Fruit fly (Drosophila melanogaster) whole organism, adult: Measurements from ENCODE around the gene Hmbs.

Source experiments
- CG11617 ChIP-seq: fragments of 200-800 bp; sonication (Bioruptor generic); optimal IDR thresholded peaks from 2 replicates; lab custom pipeline; 2017; ENCODE audit warnings: mild to moderate bottlenecking, missing biosample characterization, missing genetic modification reagents, missing genetic modification characterization
- CG12768 ChIP-seq: fragments of 200-800 bp; sonication (Bioruptor generic); optimal IDR thresholded peaks from 2 replicates; lab custom pipeline; 2017; ENCODE audit warnings: missing biosample characterization, missing genetic modification characterization, mild to moderate bottlenecking, moderate library complexity, missing genetic modification reagents
- CG14711 ChIP-seq: fragments of 200-800 bp; sonication (Bioruptor generic); optimal IDR thresholded peaks from 2 replicates; lab custom pipeline; 2018; ENCODE audit warnings: missing biosample characterization, mild to moderate bottlenecking, missing genetic modification characterization, moderate library complexity
- CG1620 ChIP-seq: fragments of 200-800 bp; sonication (Bioruptor generic); optimal IDR thresholded peaks from 2 replicates; lab custom pipeline; 2016; ENCODE audit warnings: missing biosample characterization, missing genetic modification characterization
- CG33017 ChIP-seq: fragments of 200-800 bp; sonication (Bioruptor generic); optimal IDR thresholded peaks from 2 replicates; lab custom pipeline; 2018; ENCODE audit warnings: missing biosample characterization, mild to moderate bottlenecking, missing genetic modification characterization, moderate library complexity
- CG5204 ChIP-seq: fragments of 200-800 bp; sonication (Bioruptor generic); optimal IDR thresholded peaks from 2 replicates; lab custom pipeline; 2016; ENCODE audit warnings: missing biosample characterization, missing genetic modification characterization
- CG7045 ChIP-seq: fragments of 200-800 bp; sonication (Bioruptor generic); optimal IDR thresholded peaks from 2 replicates; lab custom pipeline; 2017; ENCODE audit warnings: missing biosample characterization, mild to moderate bottlenecking, missing genetic modification characterization
- CG7101 ChIP-seq: fragments of 200-800 bp; sonication (Bioruptor generic); optimal IDR thresholded peaks from 2 replicates; lab custom pipeline; 2018; ENCODE audit warnings: missing biosample characterization, mild to moderate bottlenecking, missing genetic modification characterization, moderate library complexity
- Clk ChIP-seq: fragments of 200-800 bp; sonication (Bioruptor generic); optimal IDR thresholded peaks from 2 replicates; lab custom pipeline; 2017; ENCODE audit warnings: missing biosample characterization, missing genetic modification characterization
- Crg-1 ChIP-seq: fragments of 200-800 bp; sonication (Bioruptor generic); optimal IDR thresholded peaks from 2 replicates; lab custom pipeline; 2016; ENCODE audit warnings: missing biosample characterization, missing genetic modification characterization
- Hr96 ChIP-seq: fragments of 200-800 bp; sonication (Bioruptor generic); optimal IDR thresholded peaks from 2 replicates; lab custom pipeline; 2016; ENCODE audit warnings: missing biosample characterization, missing genetic modification characterization
- Mnt ChIP-seq: fragments of 200-800 bp; sonication (Bioruptor generic); optimal IDR thresholded peaks from 2 replicates; lab custom pipeline; 2016; ENCODE audit warnings: missing biosample characterization, mild to moderate bottlenecking, missing genetic modification characterization
- bab1 ChIP-seq: fragments of 200-800 bp; sonication (Bioruptor generic); optimal IDR thresholded peaks from 3 replicates; lab custom pipeline; 2019; ENCODE audit warnings: missing biosample characterization, mild to moderate bottlenecking, missing genetic modification characterization, moderate library complexity
- cic ChIP-seq: fragments of 200-800 bp; sonication (Bioruptor generic); optimal IDR thresholded peaks from 2 replicates; lab custom pipeline; 2017; ENCODE audit warnings: missing biosample characterization, mild to moderate bottlenecking, missing genetic modification characterization, moderate library complexity
- cnc ChIP-seq, 2 experiments: fragments of >200 bp; optimal IDR thresholded peaks; 2 replicates each; lab custom pipeline; 2017
- kay ChIP-seq: fragments of 200-800 bp; sonication (Bioruptor generic); peaks from one replicate; lab custom pipeline; 2016; ENCODE audit warnings: missing biosample characterization, missing genetic modification characterization, borderline replicate concordance
- ovo ChIP-seq: fragments of 200-800 bp; sonication (Bioruptor generic); optimal IDR thresholded peaks from 2 replicates; lab custom pipeline; 2016; ENCODE audit warnings: missing biosample characterization, missing genetic modification characterization
- pad ChIP-seq: fragments of 200-800 bp; sonication (Bioruptor generic); optimal IDR thresholded peaks from 3 replicates; lab custom pipeline; 2017; ENCODE audit warnings: missing biosample characterization, missing genetic modification characterization, mild to moderate bottlenecking, moderate library complexity, missing genetic modification reagents
- tj ChIP-seq: fragments of 200-800 bp; sonication (Bioruptor generic); optimal IDR thresholded peaks from 3 replicates; lab custom pipeline; 2017; ENCODE audit warnings: missing biosample characterization, mild to moderate bottlenecking, missing genetic modification characterization, moderate library complexity
- toe ChIP-seq: fragments of 200-800 bp; sonication (Bioruptor generic); optimal IDR thresholded peaks from 2 replicates; lab custom pipeline; 2016; ENCODE audit warnings: missing biosample characterization, missing genetic modification characterization

Gene Hmbs

dm6 chr3L:1319097-1319725, 15.5 kb upstream of the Hmbs start:
- TF ChIP-seq pad (GFP tag; lab: Kevin White, UChicago) (no peak), CG33017 (tag; lab: Kevin White, UChicago) (no peak), Mnt (no peak), Hr96 (GFP tag; lab: Kevin White, UChicago) (no peak), CG11617 (GFP tag; lab: Kevin White, UChicago) (no peak), Clk (no peak), CG5204 (GFP tag; lab: Kevin White, UChicago) (no peak), Crg-1 (GFP tag; lab: Kevin White, UChicago) (no peak), cnc (optimal IDR thresholded peaks at IDR 0.05; lab: Kevin White, UChicago) (no peak), bab1 (GFP tag; lab: Kevin White, UChicago) (no peak), CG7101 (no peak), CG7045 (GFP tag; lab: Kevin White, UChicago) (no peak), toe (GFP tag; lab: Kevin White, UChicago) (no peak), tj (GFP tag; lab: Kevin White, UChicago) (no peak), CG1620 (no peak), ovo (no peak), CG12768 (no peak), cic (GFP tag; lab: Kevin White, UChicago) (no peak)

dm6 chr3L:1320230-1320930, 14.3 kb upstream of the Hmbs start:
- TF ChIP-seq cic (GFP tag; lab: Kevin White, UChicago) (no peak), tj (GFP tag; lab: Kevin White, UChicago) (no peak), CG7101 (peak; percentile 41), CG1620 (no peak), Clk (no peak), bab1 (GFP tag; lab: Kevin White, UChicago) (peak; percentile 54), CG14711 (tag; lab: Kevin White, UChicago) (peak; percentile 53), CG33017 (tag; lab: Kevin White, UChicago) (no peak), Hr96 (GFP tag; lab: Kevin White, UChicago) (no peak), Crg-1 (GFP tag; lab: Kevin White, UChicago) (no peak), cnc (optimal IDR thresholded peaks at IDR 0.05; lab: Kevin White, UChicago) (no peak), pad (GFP tag; lab: Kevin White, UChicago) (peak; percentile 41)

dm6 chr3L:1320931-1321556, 13.6 kb upstream of the Hmbs start:
- TF ChIP-seq CG12768 (no peak), tj (GFP tag; lab: Kevin White, UChicago) (peak; percentile 95)

dm6 chr3L:1322159-1322558, 12.5 kb upstream of the Hmbs start:
- TF ChIP-seq CG14711 (tag; lab: Kevin White, UChicago) (no peak), tj (GFP tag; lab: Kevin White, UChicago) (no peak), cnc (optimal IDR thresholded peaks at IDR 0.05; lab: Kevin White, UChicago) (peak in 1 of 2 experiments; percentile 27), CG33017 (tag; lab: Kevin White, UChicago) (no peak)

- TF ChIP-seq bab1 (GFP tag; lab: Kevin White, UChicago) (no peak), Hr96 (GFP tag; lab: Kevin White, UChicago) (no peak), cic (GFP tag; lab: Kevin White, UChicago) (no peak), ovo (no peak), tj (GFP tag; lab: Kevin White, UChicago) (no peak), cnc (optimal IDR thresholded peaks at IDR 0.05; lab: Kevin White, UChicago) (no peak), pad (GFP tag; lab: Kevin White, UChicago) (no peak), CG14711 (tag; lab: Kevin White, UChicago) (no peak), CG1620 (no peak), CG11617 (GFP tag; lab: Kevin White, UChicago) (no peak), CG7045 (GFP tag; lab: Kevin White, UChicago) (no peak), CG7101 (no peak), kay (no peak), Crg-1 (GFP tag; lab: Kevin White, UChicago) (no peak), CG5204 (GFP tag; lab: Kevin White, UChicago) (no peak), CG12768 (no peak), CG33017 (tag; lab: Kevin White, UChicago) (no peak), Mnt (no peak), toe (GFP tag; lab: Kevin White, UChicago) (no peak)
Observed at dm6 chr3L:1322706-1323105, 12.0 kb upstream of the Hmbs start, which contains the start of gene CG9184. Gene CG9184, minus strand, starts transcription at chr3L:1322806.

- no peak for TF ChIP-seq CG11617 (GFP tag; lab: Kevin White, UChicago)
- peak; percentile 38 for TF ChIP-seq tj (GFP tag; lab: Kevin White, UChicago)
Observed at dm6 chr3L:1323136-1323535, 11.6 kb upstream of the Hmbs start.
